Worm (Caenorhabditis elegans): Measurements from ENCODE around the gene F07E5.12.

DNA sequence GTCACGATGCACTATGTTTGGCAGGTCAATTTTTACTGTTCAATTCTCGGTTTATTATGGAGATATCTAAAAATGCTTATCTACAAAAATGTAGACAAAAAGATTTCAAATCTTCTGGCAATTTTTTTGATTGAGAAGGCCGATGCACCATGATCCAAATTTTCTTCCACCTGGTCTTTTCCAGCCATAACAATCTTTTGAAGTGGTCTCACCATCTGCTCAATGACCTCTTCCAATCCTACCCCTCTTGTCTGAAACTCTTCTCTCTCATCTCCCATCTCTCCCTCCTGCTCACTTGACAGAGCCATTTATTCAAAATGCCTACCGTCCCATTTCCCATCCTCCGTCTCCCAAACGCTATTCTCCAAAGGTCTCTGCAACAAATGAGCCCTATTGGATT lies 16.4 kb upstream of the F07E5.12 start, which contains the start of gene fbxb-35:
- TF ChIP-seq med-1 (GFP tag; optimal IDR thresholded peaks at IDR 0.05; ENCODE audit: insufficient read depth) (no peak), T22C8.4 (GFP tag; IDR thresholded peaks at IDR 0.05) (no peak)

All from whole organism, midembryonic.